ENCODE assay signal across 6 fruit fly cellular contexts in the genomic region with DNA sequence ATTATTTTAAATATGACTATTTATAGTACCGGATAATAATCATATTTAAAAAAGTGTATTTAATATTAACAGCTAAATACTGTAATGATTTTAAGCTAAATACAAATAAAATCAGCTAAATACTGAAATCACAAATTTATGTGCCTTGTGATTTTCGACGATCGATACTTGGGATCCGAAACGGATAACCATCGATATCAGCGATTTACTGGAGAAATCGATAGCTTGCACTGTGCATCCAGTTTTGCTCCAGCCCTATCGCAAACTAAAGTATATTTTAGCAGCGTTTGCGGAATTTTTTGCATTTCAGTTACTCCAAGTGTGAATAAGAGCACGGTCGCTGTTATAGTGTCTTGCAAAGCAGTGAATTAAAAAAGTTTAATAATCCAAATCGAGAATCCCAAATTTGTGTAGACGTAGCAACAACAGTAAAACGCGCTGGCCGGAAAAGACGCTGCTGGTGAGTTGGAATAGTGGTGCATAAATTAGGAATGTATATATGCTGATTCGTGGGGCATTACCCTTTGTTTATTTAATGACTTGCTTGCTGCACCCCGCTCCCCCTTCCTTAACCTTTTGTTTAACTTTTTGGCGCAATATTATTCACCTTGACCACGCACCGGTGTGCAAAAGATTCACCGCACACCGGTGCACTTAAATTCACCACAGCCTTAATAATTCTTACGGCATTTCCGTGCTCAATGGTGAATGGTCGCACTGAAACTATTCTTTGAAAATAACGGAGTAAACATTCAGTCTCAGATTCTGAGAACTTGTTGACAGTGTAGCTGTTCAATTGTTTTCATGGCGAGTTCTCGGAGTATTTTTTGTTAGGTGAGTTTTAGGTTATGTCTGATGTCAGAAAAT.
TF ChIP-seq lines count a peak whose summit lies in the region.

A gene (plus strand): TSS at position 238 of the 867 bp plus-strand sequence.
A gene (plus strand): TSS at position 238 of the 867 bp plus-strand sequence.

- TF ChIP-seq CTCF in whole organism, embryonic (GFP tag; optimal IDR thresholded peaks at IDR 0.05; lab: Kevin White, UChicago): peak; percentile 36

TF ChIP-seq in whole organism, 6 proteins besides CTCF, POLR2A, EP300 and RAD21:
- no peak for TF ChIP-seq Dll (optimal IDR thresholded peaks at IDR 0.05; lab: Kevin White, UChicago)
- no peak for TF ChIP-seq usp (GFP tag; optimal IDR thresholded peaks at IDR 0.05; lab: Kevin White, UChicago)
- no peak for TF ChIP-seq pan (optimal IDR thresholded peaks at IDR 0.05; lab: Kevin White, UChicago)
- TF ChIP-seq EcR (GFP tag; optimal IDR thresholded peaks at IDR 0.05; lab: Kevin White, UChicago): peak; percentile 20 to 62
- no peak for TF ChIP-seq psq (optimal IDR thresholded peaks at IDR 0.05; lab: Kevin White, UChicago)
- no peak for TF ChIP-seq CG8478 (optimal IDR thresholded peaks at IDR 0.05; lab: Kevin White, UChicago)

TF ChIP-seq in whole organism, adult, 20 proteins besides CTCF, POLR2A, EP300 and RAD21 (continues in another document):
- TF ChIP-seq bab1 (GFP tag; optimal IDR thresholded peaks at IDR 0.05; lab: Kevin White, UChicago) (no peak), Crg-1 (GFP tag; optimal IDR thresholded peaks at IDR 0.05; lab: Kevin White, UChicago) (no peak), CG1620 (GFP tag; optimal IDR thresholded peaks at IDR 0.05; lab: Kevin White, UChicago) (no peak), pad (GFP tag; optimal IDR thresholded peaks at IDR 0.05; lab: Kevin White, UChicago) (peak; percentile 28), CG33017 (tag; optimal IDR thresholded peaks at IDR 0.05; lab: Kevin White, UChicago) (no peak), toe (GFP tag; optimal IDR thresholded peaks at IDR 0.05; lab: Kevin White, UChicago) (no peak), CG11617 (GFP tag; optimal IDR thresholded peaks at IDR 0.05; lab: Kevin White, UChicago) (peak; percentile 14), ovo (GFP tag; optimal IDR thresholded peaks at IDR 0.05; lab: Kevin White, UChicago) (peak; percentile 80), CG5204 (GFP tag; optimal IDR thresholded peaks at IDR 0.05; lab: Kevin White, UChicago) (no peak), kay (GFP tag; lab: Kevin White, UChicago; ENCODE audit: borderline replicate concordance) (no peak), cic (GFP tag; optimal IDR thresholded peaks at IDR 0.05; lab: Kevin White, UChicago) (no peak), Hr96 (GFP tag; optimal IDR thresholded peaks at IDR 0.05; lab: Kevin White, UChicago) (no peak), CG7101 (tag; optimal IDR thresholded peaks at IDR 0.05; lab: Kevin White, UChicago) (peak; percentile 37), Clk (GFP tag; optimal IDR thresholded peaks at IDR 0.05; lab: Kevin White, UChicago) (no peak), tj (GFP tag; optimal IDR thresholded peaks at IDR 0.05; lab: Kevin White, UChicago) (peak; percentile 98)

TF ChIP-seq in whole organism, embryonic, 481 proteins besides CTCF, POLR2A, EP300 and RAD21 (continues in another document):
- peak; percentile 30 for TF ChIP-seq sd (tag; optimal IDR thresholded peaks at IDR 0.05; lab: Kevin White, UChicago)
- TF ChIP-seq Rfx (GFP tag; IDR thresholded peaks at IDR 0.05; lab: Robert Waterston, UW): peak; percentile 55
- TF ChIP-seq ems (GFP tag; optimal IDR thresholded peaks at IDR 0.05; lab: Kevin White, UChicago): no peak
- TF ChIP-seq CG4424 (GFP tag; optimal IDR thresholded peaks at IDR 0.05; lab: Kevin White, UChicago): no peak
- TF ChIP-seq CG34376 (GFP tag; optimal IDR thresholded peaks at IDR 0.05; lab: Kevin White, UChicago): peak; percentile 38
- TF ChIP-seq CG16779 (GFP tag; IDR thresholded peaks at IDR 0.05; lab: Robert Waterston, UW): no peak
- no peak for TF ChIP-seq scrt (GFP tag; optimal IDR thresholded peaks at IDR 0.05; lab: Kevin White, UChicago)
- TF ChIP-seq sima (GFP tag; optimal IDR thresholded peaks at IDR 0.05; lab: Kevin White, UChicago): no peak
- TF ChIP-seq CG1024 (GFP tag; IDR thresholded peaks at IDR 0.05; lab: Robert Waterston, UW): no peak
- TF ChIP-seq MBD-R2 (GFP tag; IDR thresholded peaks at IDR 0.05; lab: Robert Waterston, UW): no peak; the same call in none of the 2 replicates
- no peak for TF ChIP-seq CG12299 (tag; optimal IDR thresholded peaks at IDR 0.05; lab: Kevin White, UChicago)
- TF ChIP-seq CG8924 (tag; optimal IDR thresholded peaks at IDR 0.05; lab: Kevin White, UChicago): peak; percentile 33
- TF ChIP-seq nerfin-2 (GFP tag; IDR thresholded peaks at IDR 0.05; lab: Robert Waterston, UW; ENCODE audit: partially characterized antibody): peak; percentile 99
- no peak for TF ChIP-seq da (GFP tag; optimal IDR thresholded peaks at IDR 0.05; lab: Kevin White, UChicago)
- no peak for TF ChIP-seq unpg (GFP tag; optimal IDR thresholded peaks at IDR 0.05; lab: Kevin White, UChicago)

TF ChIP-seq in whole organism, prepupa, 60 proteins besides CTCF, POLR2A, EP300 and RAD21 (continues in another document):
- TF ChIP-seq dsx (GFP tag; optimal IDR thresholded peaks at IDR 0.05; lab: Kevin White, UChicago; ENCODE audit: poor library complexity, severe bottlenecking): no peak
- TF ChIP-seq dac (GFP tag; optimal IDR thresholded peaks at IDR 0.05; lab: Kevin White, UChicago): no peak
- TF ChIP-seq CG15336 (GFP tag; IDR thresholded peaks at IDR 0.05; lab: Robert Waterston, UW): no peak
- TF ChIP-seq Hr4 (GFP tag; optimal IDR thresholded peaks at IDR 0.05; lab: Kevin White, UChicago): no peak
- TF ChIP-seq CG9139 (GFP tag; optimal IDR thresholded peaks at IDR 0.05; lab: Kevin White, UChicago): peak; percentile 22
- no peak for TF ChIP-seq pdm3 (GFP tag; optimal IDR thresholded peaks at IDR 0.05; lab: Kevin White, UChicago)
- TF ChIP-seq CG16779 (tag; optimal IDR thresholded peaks at IDR 0.05; lab: Kevin White, UChicago): no peak
- peak; percentile 32 for TF ChIP-seq esn (GFP tag; optimal IDR thresholded peaks at IDR 0.05; lab: Kevin White, UChicago)
- peak; percentile 64 for TF ChIP-seq Sox14 (GFP tag; optimal IDR thresholded peaks at IDR 0.05; lab: Kevin White, UChicago)
- peak; percentile 44 for TF ChIP-seq CG1621 (tag; optimal IDR thresholded peaks at IDR 0.05; lab: Kevin White, UChicago)
- no peak for TF ChIP-seq Hr39 (GFP tag; optimal IDR thresholded peaks at IDR 0.05; lab: Kevin White, UChicago)
- peak; percentile 9 for TF ChIP-seq Eip75B (GFP tag; optimal IDR thresholded peaks at IDR 0.05; lab: Kevin White, UChicago)
- TF ChIP-seq CG8119 (GFP tag; IDR thresholded peaks at IDR 0.05; lab: Robert Waterston, UW): peak; percentile 14; the same call in 1 of the 3 replicates
- TF ChIP-seq CG34406 (GFP tag; optimal IDR thresholded peaks at IDR 0.05; lab: Kevin White, UChicago): no peak
- peak; percentile 63 for TF ChIP-seq CG6854 (GFP tag; optimal IDR thresholded peaks at IDR 0.05; lab: Kevin White, UChicago)
- no peak for TF ChIP-seq CG7368 (GFP tag; optimal IDR thresholded peaks at IDR 0.05; lab: Kevin White, UChicago)

TF ChIP-seq in whole organism, pupa, 21 proteins besides CTCF, POLR2A, EP300 and RAD21 (continues in another document):
- no peak for TF ChIP-seq CG34367 (tag; optimal IDR thresholded peaks at IDR 0.05; lab: Kevin White, UChicago)
- no peak for TF ChIP-seq Pif1B (GFP tag; optimal IDR thresholded peaks at IDR 0.05; lab: Kevin White, UChicago)
- no peak for TF ChIP-seq CG8301 (tag; optimal IDR thresholded peaks at IDR 0.05; lab: Kevin White, UChicago)
- no peak for TF ChIP-seq fd96Ca (GFP tag; IDR thresholded peaks at IDR 0.05; lab: Robert Waterston, UW)
- no peak for TF ChIP-seq CG9948 (tag; optimal IDR thresholded peaks at IDR 0.05; lab: Kevin White, UChicago)
- no peak for TF ChIP-seq Ets98B (GFP tag; IDR thresholded peaks at IDR 0.05; lab: Robert Waterston, UW)
- peak; percentile 89 for TF ChIP-seq EcR (GFP tag; optimal IDR thresholded peaks at IDR 0.05; lab: Kevin White, UChicago)
- TF ChIP-seq CG8159 (tag; optimal IDR thresholded peaks at IDR 0.05; lab: Kevin White, UChicago): peak; percentile 14
- TF ChIP-seq CG10348 (GFP tag; IDR thresholded peaks at IDR 0.05; lab: Robert Waterston, UW): no peak
- TF ChIP-seq CG15710 (tag; optimal IDR thresholded peaks at IDR 0.05; lab: Kevin White, UChicago): no peak
- TF ChIP-seq Snoo (tag; optimal IDR thresholded peaks at IDR 0.05; lab: Kevin White, UChicago): no peak
- no peak for TF ChIP-seq CG14655 (GFP tag; optimal IDR thresholded peaks at IDR 0.05; lab: Kevin White, UChicago)
- peak; percentile 26 for TF ChIP-seq gl (tag; optimal IDR thresholded peaks at IDR 0.05; lab: Kevin White, UChicago)
- TF ChIP-seq CG4496 (GFP tag; IDR thresholded peaks at IDR 0.05; lab: Robert Waterston, UW): 0 out of 3 replicates have a peak, but pooled peaks have one; percentile 41
- TF ChIP-seq rn (GFP tag; IDR thresholded peaks at IDR 0.05; lab: Robert Waterston, UW): no peak
- peak; percentile 1 for TF ChIP-seq D1 (tag; optimal IDR thresholded peaks at IDR 0.05; lab: Kevin White, UChicago)
- TF ChIP-seq CG12605 (GFP tag; IDR thresholded peaks at IDR 0.05; lab: Robert Waterston, UW): peak; percentile 22; the same call in 1 of the 2 replicates

TF ChIP-seq in whole organism, wandering third instar larva, 38 proteins besides CTCF, POLR2A, EP300 and RAD21 (continues in another document):
- TF ChIP-seq lola (GFP tag; optimal IDR thresholded peaks at IDR 0.05; lab: Kevin White, UChicago) (no peak), Hr78 (GFP tag; optimal IDR thresholded peaks at IDR 0.05; lab: Kevin White, UChicago) (no peak), Mio (GFP tag; optimal IDR thresholded peaks at IDR 0.05; lab: Kevin White, UChicago) (no peak), brk (GFP tag; optimal IDR thresholded peaks at IDR 0.05; lab: Kevin White, UChicago) (no peak), Jra (GFP tag; optimal IDR thresholded peaks at IDR 0.05; lab: Kevin White, UChicago) (no peak), sage (GFP tag; optimal IDR thresholded peaks at IDR 0.05; lab: Kevin White, UChicago) (no peak), HLH106 (tag; optimal IDR thresholded peaks at IDR 0.05; lab: Kevin White, UChicago) (no peak), CrebA (GFP tag; optimal IDR thresholded peaks at IDR 0.05; lab: Kevin White, UChicago; ENCODE audit: borderline replicate concordance) (no peak), Hnf4 (GFP tag; optimal IDR thresholded peaks at IDR 0.05; lab: Kevin White, UChicago) (no peak), CG32264 (GFP tag; optimal IDR thresholded peaks at IDR 0.05; lab: Kevin White, UChicago) (no peak), N (GFP tag; optimal IDR thresholded peaks at IDR 0.05; lab: Kevin White, UChicago) (no peak), Rel (GFP tag; optimal IDR thresholded peaks at IDR 0.05; lab: Kevin White, UChicago) (no peak), Rel (tag; optimal IDR thresholded peaks at IDR 0.05; lab: Kevin White, UChicago) (peak; percentile 33), dl (GFP tag; optimal IDR thresholded peaks at IDR 0.05; lab: Kevin White, UChicago; ENCODE audit: insufficient read depth in 1 of 2, partially characterized antibody in 2 of 2) (no peak), ey (GFP tag; optimal IDR thresholded peaks at IDR 0.05; lab: Kevin White, UChicago) (no peak), pan (optimal IDR thresholded peaks at IDR 0.05; lab: Kevin White, UChicago) (no peak), OdsH (GFP tag; optimal IDR thresholded peaks at IDR 0.05; lab: Kevin White, UChicago) (peak; percentile 37), rgr (GFP tag; optimal IDR thresholded peaks at IDR 0.05; lab: Kevin White, UChicago) (peak; percentile 6), GATAd (GFP tag; optimal IDR thresholded peaks at IDR 0.05; lab: Kevin White, UChicago) (no peak), dmrt93B (GFP tag; optimal IDR thresholded peaks at IDR 0.05; lab: Kevin White, UChicago) (no peak)
